Fruit fly (Drosophila melanogaster): Measurements from ENCODE around the gene CG17475.

Gene CG17475

DNA sequence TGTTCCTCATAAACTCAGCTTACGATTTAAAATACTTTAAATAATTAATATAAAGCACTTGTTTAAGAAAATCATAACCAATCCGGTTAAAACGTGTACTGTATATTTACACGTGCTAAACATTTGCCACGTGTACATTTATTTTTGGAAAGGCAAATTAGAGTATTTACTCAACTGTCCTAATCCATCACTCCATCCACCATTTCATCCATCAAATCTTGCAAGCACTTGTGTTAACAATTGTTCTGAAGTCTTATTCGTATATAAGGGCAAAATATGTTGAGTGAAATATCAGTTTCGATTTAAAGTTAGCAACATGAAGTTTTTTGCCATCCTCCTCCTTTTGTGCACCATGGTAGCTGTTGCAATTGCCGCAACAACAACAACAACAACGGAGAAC lies 8.9 kb downstream of the CG17475 start, which contains the start of gene CG42779:
TSS of gene CG42779 (plus strand) at position 301 of the 400 bp plus-strand sequence.
- TF ChIP-seq NK7.1 (GFP tag; optimal IDR thresholded peaks at IDR 0.05): no peak
- peak; percentile 14 for TF ChIP-seq lab (GFP tag; optimal IDR thresholded peaks at IDR 0.05)
- no peak for TF ChIP-seq CG9932 (GFP tag; IDR thresholded peaks at IDR 0.05)

DNA sequence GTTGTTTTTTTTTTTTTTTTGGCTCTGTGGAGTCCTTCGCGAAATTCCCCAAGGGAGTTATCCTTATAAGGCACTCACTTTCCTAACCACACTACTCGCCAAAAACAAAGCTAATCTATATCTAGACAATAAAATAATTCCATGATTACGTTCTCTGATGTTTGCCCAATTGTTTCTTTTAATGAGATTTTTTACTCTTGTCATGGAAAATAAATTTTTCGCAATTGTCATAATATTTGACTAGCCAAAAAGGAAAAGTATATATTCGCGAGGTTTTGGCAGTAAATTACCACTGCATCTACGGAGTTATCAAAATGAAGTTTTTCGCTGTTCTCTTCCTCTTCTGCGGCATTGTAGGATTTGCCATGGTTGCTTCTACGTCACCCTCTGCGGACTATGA lies 10.1 kb downstream of the CG17475 start, which contains the start of gene CG34278:
TSS of gene CG34278 (plus strand) at position 301 of the 400 bp plus-strand sequence.
- TF ChIP-seq mam (GFP tag; optimal IDR thresholded peaks at IDR 0.05): no peak
- peak; percentile 12 for TF ChIP-seq sens (GFP tag)
- TF ChIP-seq hth (optimal IDR thresholded peaks at IDR 0.05): no peak

DNA sequence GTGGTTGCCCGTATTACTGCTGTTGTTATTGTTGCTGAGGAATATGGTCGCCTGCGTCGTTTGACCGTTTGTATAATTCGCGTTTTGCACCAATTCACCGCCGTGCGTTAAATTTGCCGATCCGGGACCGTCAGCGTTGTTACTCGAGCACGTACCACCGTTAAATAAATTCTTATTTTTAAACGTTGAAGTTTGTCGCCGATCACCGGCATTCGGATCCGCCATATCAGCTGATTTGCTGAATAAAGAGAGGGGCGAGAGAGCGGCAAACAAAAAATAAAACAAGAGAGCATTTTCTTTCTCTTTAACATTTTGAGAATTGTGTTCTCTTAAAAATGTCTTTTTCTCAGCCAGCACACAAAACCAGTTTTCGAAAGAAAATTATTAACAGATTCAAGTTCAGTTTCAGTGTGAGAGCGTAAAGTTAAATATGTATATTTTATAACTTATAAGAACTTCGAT lies 11.3 kb downstream of the CG17475 start:
- peak; percentile 90 for TF ChIP-seq Med (GFP tag)
- peak; percentile 82 for TF ChIP-seq Jarid2 (GFP tag; optimal IDR thresholded peaks at IDR 0.05)
- peak; percentile 60 for TF ChIP-seq CG13287 (GFP tag; IDR thresholded peaks at IDR 0.05; ENCODE audit: partially characterized antibody)
- peak; percentile 39; the same call in 1 of the 2 replicates for TF ChIP-seq inv (GFP tag; IDR thresholded peaks at IDR 0.05; ENCODE audit: partially characterized antibody)
- TF ChIP-seq CG11085 (GFP tag; IDR thresholded peaks at IDR 0.05): 0 out of 2 replicates have a peak, but pooled peaks have one; percentile 22
- TF ChIP-seq sens (GFP tag): peak; percentile 42
- TF ChIP-seq HmgZ (tag; optimal IDR thresholded peaks at IDR 0.05): peak; percentile 14
- 0 out of 3 replicates have a peak, but pooled peaks have one; percentile 27 for TF ChIP-seq gce (GFP tag; IDR thresholded peaks at IDR 0.05)
- no peak for TF ChIP-seq HmgD (GFP tag; optimal IDR thresholded peaks at IDR 0.05)
- no peak for TF ChIP-seq CG1529 (GFP tag; optimal IDR thresholded peaks at IDR 0.05)
- TF ChIP-seq tna (GFP tag; IDR thresholded peaks at IDR 0.05; ENCODE audit: partially characterized antibody): 0 out of 2 replicates have a peak, but pooled peaks have one; percentile 21
- peak; percentile 43 for TF ChIP-seq kni (GFP tag; optimal IDR thresholded peaks at IDR 0.05)
- TF ChIP-seq CG7556 (GFP tag; optimal IDR thresholded peaks at IDR 0.05): no peak
- no peak; the same call in 1 of the 2 replicates for TF ChIP-seq CG32532 (GFP tag; IDR thresholded peaks at IDR 0.05)
- TF ChIP-seq cg (GFP tag; optimal IDR thresholded peaks at IDR 0.05): peak; percentile 43
- no peak for TF ChIP-seq Abd-B (GFP tag; optimal IDR thresholded peaks at IDR 0.05)
- TF ChIP-seq CG12659 (GFP tag; optimal IDR thresholded peaks at IDR 0.05): peak; percentile 36
- no peak for TF ChIP-seq pan (optimal IDR thresholded peaks at IDR 0.05)
- peak in 1 of 2 experiments; percentile 18 for TF ChIP-seq pan (GFP tag; optimal IDR thresholded peaks at IDR 0.05 in 1 of 2, IDR thresholded peaks at IDR 0.05 in 1 of 2)
- no peak for TF ChIP-seq CG1233 (GFP tag; optimal IDR thresholded peaks at IDR 0.05)
- TF ChIP-seq sd (tag; optimal IDR thresholded peaks at IDR 0.05): peak; percentile 21
- TF ChIP-seq wek (GFP tag; optimal IDR thresholded peaks at IDR 0.05): no peak
- TF ChIP-seq Atf6 (GFP tag; IDR thresholded peaks at IDR 0.05): peak; percentile 32; the same call in 1 of the 2 replicates
- peak; percentile 23; the same call in 1 of the 2 replicates for TF ChIP-seq CG14441 (GFP tag; IDR thresholded peaks at IDR 0.05)
- TF ChIP-seq CG34224 (GFP tag; IDR thresholded peaks at IDR 0.05; ENCODE audit: partially characterized antibody): peak; percentile 49
- no peak for TF ChIP-seq crol (GFP tag; IDR thresholded peaks at IDR 0.05)
- peak; percentile 57 for TF ChIP-seq yki (optimal IDR thresholded peaks at IDR 0.05)
- TF ChIP-seq CG34422 (GFP tag; IDR thresholded peaks at IDR 0.05): peak; percentile 56; the same call in 1 of the 3 replicates
- TF ChIP-seq CG8478 (optimal IDR thresholded peaks at IDR 0.05): no peak
- peak; percentile 48; the same call in 1 of the 2 replicates for TF ChIP-seq Bgb (GFP tag; IDR thresholded peaks at IDR 0.05; ENCODE audit: partially characterized antibody)
- TF ChIP-seq CG8359 (GFP tag; optimal IDR thresholded peaks at IDR 0.05; ENCODE audit: borderline replicate concordance): peak; percentile 7
- peak; percentile 38 for TF ChIP-seq gcm (GFP tag; optimal IDR thresholded peaks at IDR 0.05)
- TF ChIP-seq hbn (GFP tag; IDR thresholded peaks at IDR 0.05; ENCODE audit: partially characterized antibody): peak; percentile 48; the same call in 1 of the 2 replicates
- no peak for TF ChIP-seq bcd (GFP tag; optimal IDR thresholded peaks at IDR 0.05)
- 0 out of 3 replicates have a peak, but pooled peaks have one; percentile 4 for TF ChIP-seq CG2199 (GFP tag; IDR thresholded peaks at IDR 0.05)
- peak; percentile 50 for TF ChIP-seq CG10543 (GFP tag; optimal IDR thresholded peaks at IDR 0.05)
- 0 out of 2 replicates have a peak, but pooled peaks have one; percentile 13 for TF ChIP-seq sob (GFP tag; IDR thresholded peaks at IDR 0.05)
- peak; percentile 25 for TF ChIP-seq CHES-1-like (GFP tag; optimal IDR thresholded peaks at IDR 0.05)
- TF ChIP-seq peb (GFP tag; IDR thresholded peaks at IDR 0.05): no peak
- TF ChIP-seq CG33557 (GFP tag; optimal IDR thresholded peaks at IDR 0.05): no peak
- TF ChIP-seq CG16813 (GFP tag; IDR thresholded peaks at IDR 0.05; ENCODE audit: partially characterized antibody): no peak
